Fruit fly (Drosophila melanogaster) whole organism, wandering third instar larva: ENCODE measurements around the gene Gale.

ENCODE experiments used
- Abd-B ChIP-seq: fragments of >200 bp; optimal IDR thresholded peaks from 2 replicates; lab custom pipeline; 2017; ENCODE audit warnings: missing biosample characterization, missing genetic modification characterization
- CG32264 ChIP-seq: fragments of 200-800 bp; sonication (Bioruptor generic); optimal IDR thresholded peaks from 2 replicates; lab custom pipeline; 2016; ENCODE audit warnings: missing biosample characterization, missing genetic modification characterization
- CG9705 ChIP-seq: fragments of 200-800 bp; sonication (Bioruptor generic); optimal IDR thresholded peaks from 2 replicates; lab custom pipeline; 2018; ENCODE audit warnings: missing biosample characterization, mild to moderate bottlenecking, missing genetic modification characterization
- CrebA ChIP-seq: fragments of 200-800 bp; sonication (Bioruptor generic); optimal IDR thresholded peaks from 2 replicates; lab custom pipeline; 2016; ENCODE audit warnings: missing biosample characterization, mild to moderate bottlenecking, missing genetic modification characterization, borderline replicate concordance
- Dfd ChIP-seq: fragments of >200 bp; optimal IDR thresholded peaks from 2 replicates; lab custom pipeline; 2017; ENCODE audit warnings: missing biosample characterization, missing genetic modification characterization
- Dif ChIP-seq: fragments of 200-275, 200-300 bp; sonication (Bioruptor generic); optimal IDR thresholded peaks from 2 replicates; lab custom pipeline; 2018; ENCODE audit warnings: missing biosample characterization, missing genetic modification characterization; ENCODE audit not compliant: partially characterized antibody
- GATAd ChIP-seq: sonication (Bioruptor generic); optimal IDR thresholded peaks from 2 replicates; lab custom pipeline; 2016; ENCODE audit warnings: missing biosample characterization, missing genetic modification characterization
- HLH106 ChIP-seq: fragments of 200-800 bp; optimal IDR thresholded peaks from 3 replicates; lab custom pipeline; 2019; ENCODE audit warnings: missing biosample characterization, mild to moderate bottlenecking, missing genetic modification characterization, moderate library complexity
- Hnf4 ChIP-seq: fragments of 200-800 bp; sonication (Bioruptor generic); optimal IDR thresholded peaks from 2 replicates; lab custom pipeline; 2016; ENCODE audit warnings: missing biosample characterization, mild to moderate bottlenecking, missing genetic modification characterization
- Hr78 ChIP-seq: fragments of >200 bp; optimal IDR thresholded peaks from 2 replicates; lab custom pipeline; 2017; ENCODE audit warnings: missing biosample characterization, missing genetic modification characterization
- Hr83 ChIP-seq: fragments of 200-300 bp; sonication (Bioruptor generic); optimal IDR thresholded peaks from 2 replicates; lab custom pipeline; 2016; ENCODE audit warnings: missing biosample characterization, mild to moderate bottlenecking, missing genetic modification characterization, moderate library complexity; ENCODE audit not compliant: poor library complexity, severe bottlenecking
- Jra ChIP-seq: sonication (Bioruptor generic); optimal IDR thresholded peaks from 2 replicates; lab custom pipeline; 2016; ENCODE audit warnings: missing biosample characterization, missing genetic modification characterization
- Mio ChIP-seq: sonication (Bioruptor generic); optimal IDR thresholded peaks from 2 replicates; lab custom pipeline; 2016; ENCODE audit warnings: missing biosample characterization, missing genetic modification characterization
- Myc ChIP-seq: fragments of >200 bp; optimal IDR thresholded peaks from 2 replicates; lab custom pipeline; 2017
- N ChIP-seq: fragments of >200 bp; optimal IDR thresholded peaks from 2 replicates; lab custom pipeline; 2018; ENCODE audit warnings: missing biosample characterization, missing external identifiers, missing genetic modification characterization
- OdsH ChIP-seq: fragments of 200-800 bp; sonication (Bioruptor generic); optimal IDR thresholded peaks from 2 replicates; lab custom pipeline; 2016; ENCODE audit warnings: missing biosample characterization, mild to moderate bottlenecking, missing genetic modification characterization
- Rel ChIP-seq, 2 experiments: fragments of 200-800 bp; sonication (Bioruptor generic) in 1 of 2; optimal IDR thresholded peaks; 2 replicates in 1 of 2; 3 replicates in 1 of 2; lab custom pipeline; 2016 to 2019; ENCODE audit warnings: mild to moderate bottlenecking in 2 of 2, missing biosample characterization in 2 of 2, missing genetic modification characterization in 2 of 2, moderate library complexity in 1 of 2
- Sp1 ChIP-seq: fragments of 200-800 bp; sonication (Bioruptor generic); optimal IDR thresholded peaks from 3 replicates; lab custom pipeline; 2019; ENCODE audit warnings: missing biosample characterization, mild to moderate bottlenecking, missing genetic modification characterization, moderate library complexity
- Vsx2 ChIP-seq: fragments of 200-300, 225-300 bp; sonication (Bioruptor generic); optimal IDR thresholded peaks from 2 replicates; lab custom pipeline; 2018; ENCODE audit warnings: missing biosample characterization, missing genetic modification characterization; ENCODE audit not compliant: partially characterized antibody
- br ChIP-seq: fragments of 200-800 bp; sonication (Bioruptor generic); optimal IDR thresholded peaks from 2 replicates; lab custom pipeline; 2016; ENCODE audit warnings: missing biosample characterization, missing genetic modification characterization
- brk ChIP-seq: fragments of 200-800 bp; sonication (Bioruptor generic); optimal IDR thresholded peaks from 2 replicates; lab custom pipeline; 2016; ENCODE audit warnings: missing biosample characterization, mild to moderate bottlenecking, missing genetic modification characterization
- dl ChIP-seq, 2 experiments: fragments of 175-275, 200-275 bp in 1 of 2; fragments of 200-275 bp in 1 of 2; sonication (Bioruptor generic); optimal IDR thresholded peaks; lab custom pipeline; 2018; ENCODE audit warnings: mild to moderate bottlenecking in 2 of 2, missing biosample characterization in 2 of 2, missing genetic modification characterization in 2 of 2, moderate library complexity in 2 of 2; ENCODE audit not compliant: partially characterized antibody in 2 of 2, insufficient read depth in 1 of 2
- dmrt93B ChIP-seq: fragments of 200-800 bp; sonication (Bioruptor generic); optimal IDR thresholded peaks from 2 replicates; lab custom pipeline; 2018; ENCODE audit warnings: missing biosample characterization, mild to moderate bottlenecking, missing genetic modification characterization
- dsf ChIP-seq: sonication (Bioruptor generic); optimal IDR thresholded peaks from 2 replicates; lab custom pipeline; 2016; ENCODE audit warnings: missing biosample characterization, missing genetic modification characterization, borderline replicate concordance
- ey ChIP-seq: fragments of 200-800 bp; sonication (Bioruptor generic); optimal IDR thresholded peaks from 2 replicates; lab custom pipeline; 2016; ENCODE audit warnings: missing biosample characterization, missing genetic modification characterization
- foxo ChIP-seq, 2 experiments: fragments of 200-800 bp; sonication (Bioruptor generic); optimal IDR thresholded peaks; 2 replicates in 1 of 2; 3 replicates in 1 of 2; lab custom pipeline; 2016 to 2017; ENCODE audit warnings: missing biosample characterization in 2 of 2, missing genetic modification characterization in 2 of 2
- fru ChIP-seq: fragments of 200-800 bp; sonication (Bioruptor generic); optimal IDR thresholded peaks from 3 replicates; lab custom pipeline; 2016; ENCODE audit warnings: missing biosample characterization, mild to moderate bottlenecking, missing genetic modification characterization
- h ChIP-seq: fragments of 200-800 bp; sonication (Bioruptor generic); optimal IDR thresholded peaks from 3 replicates; lab custom pipeline; 2016; ENCODE audit warnings: missing biosample characterization, mild to moderate bottlenecking, missing genetic modification characterization
- jim ChIP-seq: fragments of 175-275, 200-325 bp; sonication (Bioruptor generic); optimal IDR thresholded peaks from 2 replicates; lab custom pipeline; 2016; ENCODE audit warnings: missing biosample characterization, mild to moderate bottlenecking, missing genetic modification characterization
- lola ChIP-seq: fragments of >200 bp; optimal IDR thresholded peaks from 2 replicates; lab custom pipeline; 2017; ENCODE audit warnings: missing biosample characterization, missing genetic modification characterization
- pan ChIP-seq: fragments of >200 bp; optimal IDR thresholded peaks from 2 replicates; lab custom pipeline; 2017
- psq ChIP-seq: fragments of 200-800 bp; sonication (Bioruptor generic); optimal IDR thresholded peaks from 3 replicates; lab custom pipeline; 2017; ENCODE audit warnings: missing biosample characterization, mild to moderate bottlenecking, missing genetic modification characterization, moderate library complexity
- rgr ChIP-seq: fragments of 200-800 bp; sonication (Bioruptor generic); optimal IDR thresholded peaks from 3 replicates; lab custom pipeline; 2016; ENCODE audit warnings: missing biosample characterization, mild to moderate bottlenecking, missing genetic modification characterization
- sage ChIP-seq: fragments of 200-800 bp; sonication (Bioruptor generic); optimal IDR thresholded peaks from 2 replicates; lab custom pipeline; 2016; ENCODE audit warnings: missing biosample characterization, mild to moderate bottlenecking, missing genetic modification characterization
- sv ChIP-seq: fragments of 200-800 bp; sonication (Bioruptor generic); optimal IDR thresholded peaks from 3 replicates; lab custom pipeline; 2016; ENCODE audit warnings: missing biosample characterization, missing genetic modification characterization
- tai ChIP-seq: sonication (Bioruptor generic); optimal IDR thresholded peaks from 2 replicates; lab custom pipeline; 2016; ENCODE audit warnings: missing biosample characterization, missing genetic modification characterization
- usp ChIP-seq: fragments of >200 bp; optimal IDR thresholded peaks from 2 replicates; lab custom pipeline; 2017; ENCODE audit warnings: missing biosample characterization, missing genetic modification characterization
- woc ChIP-seq: sonication (Bioruptor generic); optimal IDR thresholded peaks from 2 replicates; lab custom pipeline; 2016; ENCODE audit warnings: missing biosample characterization, mild to moderate bottlenecking, missing genetic modification characterization

Gale gene

dm6 chr3L:621097-621967 lies 27.0 kb upstream of the Gale start:
- no peak for TF ChIP-seq dl (GFP tag; optimal IDR thresholded peaks at IDR 0.05; lab: Kevin White, UChicago; ENCODE audit: insufficient read depth in 1 of 2, partially characterized antibody in 2 of 2)
- peak; percentile 90 for TF ChIP-seq tai (GFP tag; lab: Kevin White, UChicago)
- TF ChIP-seq usp, result no peak
- no peak for TF ChIP-seq Vsx2 (GFP tag; lab: Kevin White, UChicago)
- peak; percentile 84 for TF ChIP-seq CG32264
- peak; percentile 97 for TF ChIP-seq h
- peak; percentile 13 for TF ChIP-seq Hr83
- peak; percentile 90 for TF ChIP-seq CrebA
- TF ChIP-seq Jra (GFP tag; lab: Kevin White, UChicago), result peak; percentile 92
- no peak for TF ChIP-seq lola (GFP tag; lab: Kevin White, UChicago)
- peak; percentile 46 to 96 for TF ChIP-seq foxo (GFP tag; optimal IDR thresholded peaks at IDR 0.05; lab: Kevin White, UChicago)
- TF ChIP-seq Rel (GFP tag; optimal IDR thresholded peaks at IDR 0.05; lab: Kevin White, UChicago), result peak; percentile 93
- TF ChIP-seq Rel (tag; optimal IDR thresholded peaks at IDR 0.05; lab: Kevin White, UChicago), result peak; percentile 93
- TF ChIP-seq ey, result peak; percentile 96
- peak; percentile 95 for TF ChIP-seq psq
- no peak for TF ChIP-seq Myc
- TF ChIP-seq Sp1 (GFP tag; lab: Kevin White, UChicago), result peak; percentile 97
- TF ChIP-seq woc, result peak; percentile 95
- peak; percentile 90 for TF ChIP-seq dmrt93B
- no peak for TF ChIP-seq N (GFP tag; lab: Kevin White, UChicago)
- no peak for TF ChIP-seq pan (lab: Kevin White, UChicago)
- TF ChIP-seq sv, result peak; percentile 70
- TF ChIP-seq CG9705 (GFP tag; lab: Kevin White, UChicago), result peak; percentile 93
- TF ChIP-seq GATAd, result peak; percentile 31
- peak; percentile 93 for TF ChIP-seq Hnf4 (GFP tag; lab: Kevin White, UChicago)
- TF ChIP-seq jim (GFP tag; lab: Kevin White, UChicago), result no peak
- TF ChIP-seq HLH106 (tag; lab: Kevin White, UChicago), result peak; percentile 97
- peak; percentile 96 for TF ChIP-seq br
- TF ChIP-seq fru (GFP tag; lab: Kevin White, UChicago), result peak; percentile 97
- TF ChIP-seq OdsH (GFP tag; lab: Kevin White, UChicago), result peak; percentile 96
- peak; percentile 92 for TF ChIP-seq sage (GFP tag; lab: Kevin White, UChicago)
- no peak for TF ChIP-seq Abd-B
- peak; percentile 45 for TF ChIP-seq Dif
- TF ChIP-seq Mio (GFP tag; lab: Kevin White, UChicago), result no peak
- TF ChIP-seq Hr78 (GFP tag; lab: Kevin White, UChicago), result no peak
- peak; percentile 95 for TF ChIP-seq rgr (GFP tag; lab: Kevin White, UChicago)
- TF ChIP-seq Dfd (GFP tag; lab: Kevin White, UChicago), result peak; percentile 61
- peak; percentile 96 for TF ChIP-seq brk (GFP tag; lab: Kevin White, UChicago)
- TF ChIP-seq dsf (GFP tag; lab: Kevin White, UChicago), result peak; percentile 82

- TF ChIP-seq CG9705 (GFP tag; lab: Kevin White, UChicago) (peak; percentile 39), Hnf4 (GFP tag; lab: Kevin White, UChicago) (peak; percentile 54), CrebA (no peak), dmrt93B (peak; percentile 52), tai (GFP tag; lab: Kevin White, UChicago) (peak; percentile 13), brk (GFP tag; lab: Kevin White, UChicago) (no peak), jim (GFP tag; lab: Kevin White, UChicago) (no peak), Dif (no peak), OdsH (GFP tag; lab: Kevin White, UChicago) (peak; percentile 71), sv (peak; percentile 0), usp (no peak), Myc (no peak), psq (no peak), CG32264 (peak; percentile 37), foxo (GFP tag; optimal IDR thresholded peaks at IDR 0.05; lab: Kevin White, UChicago) (peak in 1 of 2 experiments; percentile 75), h (peak; percentile 52), Vsx2 (GFP tag; lab: Kevin White, UChicago) (no peak), sage (GFP tag; lab: Kevin White, UChicago) (peak; percentile 15), lola (GFP tag; lab: Kevin White, UChicago) (no peak), Abd-B (no peak), Mio (GFP tag; lab: Kevin White, UChicago) (no peak), rgr (GFP tag; lab: Kevin White, UChicago) (peak; percentile 72), fru (GFP tag; lab: Kevin White, UChicago) (peak; percentile 65), HLH106 (tag; lab: Kevin White, UChicago) (peak; percentile 75), ey (peak; percentile 70), GATAd (no peak), Hr78 (GFP tag; lab: Kevin White, UChicago) (no peak), N (GFP tag; lab: Kevin White, UChicago) (no peak), Sp1 (GFP tag; lab: Kevin White, UChicago) (peak; percentile 82), pan (lab: Kevin White, UChicago) (no peak), br (peak; percentile 59), Rel (GFP tag; optimal IDR thresholded peaks at IDR 0.05; lab: Kevin White, UChicago) (no peak), Rel (tag; optimal IDR thresholded peaks at IDR 0.05; lab: Kevin White, UChicago) (no peak), woc (no peak), Hr83 (no peak)
- TF ChIP-seq, all 38 proteins: peak for 16
Observed at dm6 chr3L:622357-622834, 26.0 kb upstream of the Gale start.
